Fruit fly (Drosophila melanogaster): Measurements from ENCODE around the gene smash.

dm6 chr3R:4746189-4746771 is 86.9 kb downstream of the smash start:
- TF ChIP-seq pdm3 (GFP tag; optimal IDR thresholded peaks at IDR 0.05) (no peak), OdsH (GFP tag; optimal IDR thresholded peaks at IDR 0.05) (no peak), Sox15 (GFP tag; optimal IDR thresholded peaks at IDR 0.05) (no peak), Ets21C (GFP tag; optimal IDR thresholded peaks at IDR 0.05) (no peak), Sox102F (GFP tag; optimal IDR thresholded peaks at IDR 0.05) (no peak), Gug (GFP tag; IDR thresholded peaks at IDR 0.05) (no peak), CG6163 (GFP tag; IDR thresholded peaks at IDR 0.05) (no peak), Met (GFP tag; optimal IDR thresholded peaks at IDR 0.05) (no peak), CG15336 (GFP tag; IDR thresholded peaks at IDR 0.05) (no peak), dac (GFP tag; optimal IDR thresholded peaks at IDR 0.05) (no peak), Eip75B (GFP tag; optimal IDR thresholded peaks at IDR 0.05) (no peak), CG10669 (GFP tag; optimal IDR thresholded peaks at IDR 0.05) (no peak), Hr4 (GFP tag; optimal IDR thresholded peaks at IDR 0.05) (no peak)
